Worm (Caenorhabditis elegans) whole organism, L4/young adult: ENCODE data around the gene lgc-8.

Experiments used
- dao-5 ChIP-seq: sonication (generic microtip); optimal IDR thresholded peaks from 2 replicates; lab custom pipeline; 2016; ENCODE audit warnings: missing genotype, missing genetic modification characterization, moderate library complexity, missing compliant biosample characterization
- him-1 ChIP-seq: sonication (generic microtip); optimal IDR thresholded peaks from 2 replicates; lab custom pipeline; 2016; ENCODE audit warnings: missing genotype, missing genetic modification reagents, missing genetic modification characterization, missing compliant biosample characterization

DNA sequence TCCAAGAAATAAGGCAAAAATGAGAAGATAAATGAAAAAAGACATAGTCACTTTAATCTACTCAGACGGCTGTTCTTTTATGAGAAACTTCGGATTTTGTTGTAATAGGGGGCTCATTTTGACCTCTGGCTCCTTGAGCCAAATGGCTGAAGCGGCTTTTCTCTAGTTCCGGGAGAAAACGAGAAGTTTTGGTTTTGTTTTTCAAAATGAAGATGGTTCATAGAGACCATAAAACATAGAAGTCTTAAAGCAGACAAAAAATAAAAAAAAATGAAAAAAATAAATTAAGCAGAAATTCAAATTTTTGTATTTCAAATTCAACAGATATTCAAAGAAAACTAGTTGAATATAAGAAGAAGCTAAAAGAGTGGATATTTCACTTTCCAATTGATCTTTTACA lies 9.3 kb upstream of the lgc-8 start, which contains the start of gene Y57G11C.41:
- TF ChIP-seq him-1 (tag; lab: Kevin White, UChicago): no peak
- no peak for TF ChIP-seq dao-5 (tag; lab: Kevin White, UChicago)
